Worm (Caenorhabditis elegans): Measurements from ENCODE around the gene mfn-1.

The mfn-1 gene

DNA sequence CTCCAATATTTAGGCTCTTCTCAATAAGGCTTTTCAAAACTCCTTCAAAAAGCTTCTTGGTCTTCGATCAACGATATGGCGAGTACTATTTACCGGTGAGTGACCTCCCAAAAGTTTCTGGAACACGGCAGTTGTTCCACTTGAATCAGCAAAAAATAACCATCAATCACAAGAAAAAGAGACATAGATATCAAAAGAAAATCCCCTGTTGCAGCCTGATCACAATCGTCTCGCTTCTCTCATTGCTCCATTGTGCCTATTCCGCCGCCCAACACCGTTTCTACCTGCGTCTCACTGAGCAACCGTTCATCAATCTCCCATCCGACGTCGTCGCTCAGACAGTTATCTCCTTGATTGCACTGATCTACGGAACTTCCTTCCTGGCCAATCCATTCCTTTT is 25.0 kb upstream of the mfn-1 start, which contains the start of gene emc-5:
emc-5 (plus strand) TSS at position 14 of the 400 bp plus-strand sequence.
- no peak for TF ChIP-seq ceh-19 (GFP tag; optimal IDR thresholded peaks at IDR 0.05)
- TF ChIP-seq unc-55 (GFP tag; optimal IDR thresholded peaks at IDR 0.05): peak; percentile 14
- peak; percentile 26 for TF ChIP-seq ceh-18 (tag; optimal IDR thresholded peaks at IDR 0.05)
- no peak for TF ChIP-seq ets-4 (tag; optimal IDR thresholded peaks at IDR 0.05)

DNA sequence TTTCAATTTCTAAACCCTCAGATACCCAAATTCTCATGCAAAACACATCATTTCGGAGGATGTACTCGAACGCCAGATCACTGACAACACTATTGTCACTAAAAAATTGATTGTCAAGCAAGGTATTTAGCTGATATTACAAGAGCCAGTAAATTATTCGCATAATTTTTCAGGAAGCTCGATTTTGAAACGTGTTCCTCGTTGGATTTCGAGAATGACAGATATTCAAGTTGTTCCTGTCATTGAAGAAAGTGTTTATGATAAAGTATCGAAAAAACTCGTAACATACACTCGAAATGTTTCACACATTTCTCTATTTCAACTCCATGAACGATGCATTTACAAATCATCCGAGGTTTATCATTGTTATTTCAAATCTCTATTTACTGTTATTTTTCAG is 24.0 kb upstream of the mfn-1 start:
- TF ChIP-seq ceh-6 (GFP tag; optimal IDR thresholded peaks at IDR 0.05): no peak
- no peak for TF ChIP-seq pha-4 (tag; optimal IDR thresholded peaks at IDR 0.05)
- TF ChIP-seq ceh-9 (tag; optimal IDR thresholded peaks at IDR 0.05): no peak
- TF ChIP-seq nfya-1 (tag; optimal IDR thresholded peaks at IDR 0.05): no peak
- no peak for TF ChIP-seq ceh-48 (tag; optimal IDR thresholded peaks at IDR 0.05)

DNA sequence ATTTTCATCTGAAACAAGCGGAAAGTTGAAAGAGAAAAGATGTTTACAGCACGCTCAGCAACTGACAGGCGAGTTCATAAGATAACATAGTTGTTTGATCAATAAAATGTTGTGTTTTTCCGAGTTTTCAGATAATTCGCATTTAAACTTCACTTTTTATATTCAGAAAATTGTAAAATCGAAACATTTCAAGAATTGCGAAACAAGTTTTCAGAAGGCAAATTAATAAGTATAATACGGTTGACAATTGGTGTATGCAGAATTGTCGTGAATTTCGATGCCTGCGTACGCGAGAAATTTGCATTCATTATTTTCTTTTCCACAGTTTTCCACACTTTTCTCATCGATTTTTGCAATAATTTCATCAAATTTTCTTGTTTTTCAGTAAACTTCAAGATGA is 23.5 kb upstream of the mfn-1 start, which contains the start of the genes ooc-3 and B0334.4:
ooc-3 (minus strand) TSS at position 15 of the 400 bp plus-strand sequence.
B0334.4 (plus strand) TSS at position 386 of the 400 bp plus-strand sequence.
- no peak for TF ChIP-seq F13H6.1 (tag; optimal IDR thresholded peaks at IDR 0.05)
- no peak for TF ChIP-seq ref-2 (tag; optimal IDR thresholded peaks at IDR 0.05)
- TF ChIP-seq unc-42 (tag; optimal IDR thresholded peaks at IDR 0.05): peak; percentile 70
- no peak for TF ChIP-seq unc-86 (tag; optimal IDR thresholded peaks at IDR 0.05)
- TF ChIP-seq ceh-9 (tag; optimal IDR thresholded peaks at IDR 0.05): no peak
- TF ChIP-seq zip-5 (tag; optimal IDR thresholded peaks at IDR 0.05): no peak
- TF ChIP-seq dmd-4 (tag; optimal IDR thresholded peaks at IDR 0.05; ENCODE audit: borderline replicate concordance): no peak

DNA sequence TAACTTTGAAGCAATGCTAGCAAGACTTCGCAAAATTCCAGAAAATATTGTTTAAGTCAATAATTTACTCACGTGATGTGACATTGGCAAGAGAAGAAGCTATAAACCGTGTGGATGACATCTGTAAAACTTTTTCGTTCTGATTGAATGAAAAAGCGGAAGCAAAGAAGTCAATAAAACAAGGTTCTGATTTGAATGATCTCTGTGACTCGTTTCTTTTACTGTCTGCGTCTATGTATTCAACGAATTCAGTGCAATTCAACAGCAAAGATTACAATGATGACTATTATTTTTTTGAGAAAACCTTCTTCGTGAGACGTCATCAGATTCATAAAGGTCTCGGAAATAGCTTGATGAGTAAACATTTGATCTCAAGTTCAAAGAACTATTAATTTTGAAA is 21.0 kb upstream of the mfn-1 start, which contains the start of gene hacl-1:
hacl-1 (minus strand) TSS at position 121 of the 400 bp plus-strand sequence.
- no peak for TF ChIP-seq ceh-48 (tag; optimal IDR thresholded peaks at IDR 0.05)
- peak; percentile 27 for TF ChIP-seq elt-2 (tag; optimal IDR thresholded peaks at IDR 0.05)

DNA sequence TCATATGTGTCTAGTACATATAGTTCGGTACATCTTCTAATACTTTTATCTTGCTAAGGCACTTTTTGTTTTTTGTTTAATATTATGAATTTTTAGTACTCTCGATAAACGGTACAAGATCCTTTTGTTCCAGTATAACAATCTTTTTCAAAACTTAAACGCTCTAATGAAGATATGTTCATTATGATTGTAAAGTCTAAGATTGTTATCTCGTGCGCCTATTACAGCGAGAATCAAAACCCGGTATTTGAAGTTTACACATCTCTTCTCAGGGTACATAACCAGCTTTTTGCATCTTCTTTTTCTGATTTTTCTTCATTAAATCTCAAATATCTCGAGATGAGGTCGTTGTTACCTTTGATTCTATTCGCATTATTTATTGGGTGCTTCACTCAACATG is 16.2 kb upstream of the mfn-1 start, which contains the start of gene B0334.13:
B0334.13 (plus strand) TSS at position 301 of the 400 bp plus-strand sequence.
- no peak for TF ChIP-seq unc-42 (tag; optimal IDR thresholded peaks at IDR 0.05)
- TF ChIP-seq ceh-6 (GFP tag; optimal IDR thresholded peaks at IDR 0.05): no peak
- no peak for TF ChIP-seq unc-86 (tag; optimal IDR thresholded peaks at IDR 0.05)
- no peak for TF ChIP-seq C08G9.2 (tag; optimal IDR thresholded peaks at IDR 0.05)
- no peak for TF ChIP-seq sox-4 (tag; optimal IDR thresholded peaks at IDR 0.05)
- no peak for TF ChIP-seq pha-2 (tag; optimal IDR thresholded peaks at IDR 0.05)
- TF ChIP-seq ztf-16 (tag; optimal IDR thresholded peaks at IDR 0.05): no peak
- TF ChIP-seq ref-2 (tag; optimal IDR thresholded peaks at IDR 0.05): no peak
- no peak for TF ChIP-seq hlh-8 (tag; optimal IDR thresholded peaks at IDR 0.05)
- no peak for TF ChIP-seq ceh-2 (tag; optimal IDR thresholded peaks at IDR 0.05)
- TF ChIP-seq madf-2 (tag; optimal IDR thresholded peaks at IDR 0.05): no peak
- no peak for TF ChIP-seq tbx-7 (tag; optimal IDR thresholded peaks at IDR 0.05)
- TF ChIP-seq T23F11.4 (GFP tag; optimal IDR thresholded peaks at IDR 0.05): no peak
- no peak for TF ChIP-seq ceh-22 (tag; optimal IDR thresholded peaks at IDR 0.05)
- TF ChIP-seq unc-55 (GFP tag; optimal IDR thresholded peaks at IDR 0.05): no peak

DNA sequence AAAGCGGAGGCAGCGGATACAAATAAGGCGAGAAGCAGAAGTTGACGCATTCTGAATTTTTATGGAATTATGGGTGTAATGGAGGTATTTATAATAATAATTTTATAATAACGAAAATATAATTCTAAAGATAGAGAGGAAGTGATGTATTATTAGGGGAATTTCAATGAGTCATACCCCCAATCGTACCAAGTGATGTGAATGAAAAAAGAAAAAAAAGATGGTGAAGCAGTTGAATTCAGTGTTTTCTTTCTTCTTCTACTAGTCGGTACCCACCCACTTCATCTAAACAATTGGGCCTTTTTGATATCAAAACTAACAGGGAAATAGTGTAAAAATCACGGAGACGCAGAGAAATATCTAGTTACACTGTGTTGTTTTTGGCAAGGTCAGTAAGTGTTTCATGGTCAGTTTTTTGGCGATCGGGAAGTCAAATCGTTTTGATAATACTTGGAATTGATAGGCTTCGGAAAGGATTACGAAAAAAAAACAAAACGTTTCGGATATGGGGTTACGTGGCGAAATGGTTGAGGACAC is 14.9 kb upstream of the mfn-1 start, which contains the start of gene ttr-18:
ttr-18 (minus strand) TSS at position 51 of the 537 bp plus-strand sequence.
- TF ChIP-seq ceh-45 (GFP tag; IDR thresholded peaks at IDR 0.05) (no peak), ama-1 (optimal IDR thresholded peaks at IDR 0.05) (no peak), unc-86 (tag; optimal IDR thresholded peaks at IDR 0.05) (no peak), T23F11.4 (GFP tag; optimal IDR thresholded peaks at IDR 0.05) (no peak), fax-1 (tag; optimal IDR thresholded peaks at IDR 0.05) (no peak), eyg-1 (tag; optimal IDR thresholded peaks at IDR 0.05) (no peak), lim-6 (tag; optimal IDR thresholded peaks at IDR 0.05) (no peak), C08G9.2 (tag; optimal IDR thresholded peaks at IDR 0.05) (no peak), ceh-19 (GFP tag; optimal IDR thresholded peaks at IDR 0.05) (no peak)

All from whole organism, late embryonic.